Fruit fly (Drosophila melanogaster): Measurements from ENCODE around the gene CG18622.

dm6 chr3R:16948667-16949066 is 38.9 kb downstream of the CG18622 start:
- TF ChIP-seq CG8478 (optimal IDR thresholded peaks at IDR 0.05): no peak
- TF ChIP-seq CTCF (optimal IDR thresholded peaks at IDR 0.05): peak; percentile 49 to 64

All from S2 (cell line).